Fruit fly (Drosophila melanogaster) whole organism, embryonic: ENCODE measurements around the gene trbd.

Experiments
- BEAF-32 ChIP-seq: fragments of 200-800 bp; sonication (Bioruptor generic); optimal IDR thresholded peaks from 3 replicates; lab custom pipeline; 2017; ENCODE audit warnings: missing biosample characterization, missing genetic modification characterization, mild to moderate bottlenecking, moderate library complexity, missing genetic modification reagents
- CG11695 ChIP-seq: fragments of 200-800 bp; sonication (Bioruptor generic); IDR thresholded peaks from 3 replicates; pipeline ENCODE4 v1.3.6; 2022; ENCODE audit warnings: missing biosample characterization, missing genetic modification characterization
- CG12299 ChIP-seq: fragments of 200-800 bp; sonication (Bioruptor generic); optimal IDR thresholded peaks from 2 replicates; lab custom pipeline; 2018; ENCODE audit warnings: missing biosample characterization, mild to moderate bottlenecking, missing genetic modification characterization
- CG12769 ChIP-seq: fragments of 200-800 bp; sonication (Bioruptor generic); optimal IDR thresholded peaks from 2 replicates; lab custom pipeline; 2019; ENCODE audit warnings: missing biosample characterization, mild to moderate bottlenecking, missing genetic modification characterization, moderate library complexity
- CG1529 ChIP-seq: fragments of 200-800 bp; sonication (Bioruptor generic); optimal IDR thresholded peaks from 3 replicates; lab custom pipeline; 2018; ENCODE audit warnings: missing biosample characterization, missing genetic modification characterization
- CG16815 ChIP-seq: fragments of 200-800 bp; sonication (Bioruptor generic); optimal IDR thresholded peaks from 3 replicates; lab custom pipeline; 2017; ENCODE audit warnings: missing biosample characterization, mild to moderate bottlenecking, missing genetic modification characterization
- CG17328 ChIP-seq: fragments of 200-800 bp; sonication (Bioruptor generic); IDR thresholded peaks from 2 replicates; pipeline ENCODE4 v1.3.6; 2022; ENCODE audit warnings: missing biosample characterization, missing genetic modification characterization
- CG17385 ChIP-seq: fragments of 200-800 bp; sonication (Bioruptor generic); optimal IDR thresholded peaks from 3 replicates; lab custom pipeline; 2018; ENCODE audit warnings: missing biosample characterization, mild to moderate bottlenecking, missing genetic modification characterization
- CG17829 ChIP-seq: fragments of 200-800 bp; optimal IDR thresholded peaks from 2 replicates; lab custom pipeline; 2019; ENCODE audit warnings: missing biosample characterization, mild to moderate bottlenecking, missing genetic modification characterization, moderate library complexity
- CG1792 ChIP-seq: fragments of 200-800 bp; sonication (Bioruptor generic); optimal IDR thresholded peaks from 2 replicates; lab custom pipeline; 2016; ENCODE audit warnings: missing biosample characterization, missing genetic modification characterization
- CG34422 ChIP-seq: fragments of 200-800 bp; sonication (Bioruptor generic); IDR thresholded peaks from 3 replicates; pipeline ENCODE4 v1.3.6; 2022; ENCODE audit warnings: missing biosample characterization, missing genetic modification characterization
- CG3995 ChIP-seq: fragments of 200-800 bp; sonication (Bioruptor generic); optimal IDR thresholded peaks from 3 replicates; lab custom pipeline; 2016; ENCODE audit warnings: missing biosample characterization, missing genetic modification characterization
- CG6791 ChIP-seq: fragments of 200-800 bp; sonication (Bioruptor generic); IDR thresholded peaks from 3 replicates; pipeline ENCODE4 v1.3.6; 2022; ENCODE audit warnings: missing biosample characterization, missing genetic modification characterization; ENCODE audit not compliant: partially characterized antibody
- CG8388 ChIP-seq: fragments of 200-800 bp; sonication (Bioruptor generic); optimal IDR thresholded peaks from 2 replicates; lab custom pipeline; 2019; ENCODE audit warnings: missing biosample characterization, mild to moderate bottlenecking, missing genetic modification characterization, moderate library complexity
- CG9437 ChIP-seq: fragments of 200-800 bp; sonication (Bioruptor generic); optimal IDR thresholded peaks from 2 replicates; lab custom pipeline; 2018; ENCODE audit warnings: missing biosample characterization, mild to moderate bottlenecking, missing genetic modification characterization
- CG9876 ChIP-seq: fragments of 200-800 bp; sonication (Bioruptor generic); optimal IDR thresholded peaks from 2 replicates; lab custom pipeline; 2016; ENCODE audit warnings: missing biosample characterization, missing genetic modification characterization
- CG9932 ChIP-seq: fragments of 200-800 bp; sonication (Bioruptor generic); IDR thresholded peaks from 2 replicates; pipeline ENCODE4 v1.3.6; 2022; ENCODE audit warnings: missing biosample characterization, missing genetic modification characterization
- E2f2 ChIP-seq: fragments of 200-800 bp; sonication (Bioruptor generic); IDR thresholded peaks from 2 replicates; pipeline ENCODE4 v1.3.6; 2022; ENCODE audit warnings: missing biosample characterization, missing genetic modification characterization
- Fer2 ChIP-seq: fragments of 200-800 bp; sonication (Bioruptor generic); optimal IDR thresholded peaks from 2 replicates; lab custom pipeline; 2018; ENCODE audit warnings: missing biosample characterization, mild to moderate bottlenecking, missing genetic modification characterization, moderate library complexity
- H15 ChIP-seq: fragments of 200-800 bp; sonication (Bioruptor generic); IDR thresholded peaks from 3 replicates; pipeline ENCODE4 v1.3.6; 2022; ENCODE audit warnings: missing biosample characterization, missing genetic modification characterization
- Hsf ChIP-seq: fragments of 200-800 bp; sonication (Bioruptor generic); optimal IDR thresholded peaks from 3 replicates; lab custom pipeline; 2016; ENCODE audit warnings: missing biosample characterization, missing genetic modification characterization
- Jarid2 ChIP-seq: fragments of 200-800 bp; sonication (Bioruptor generic); optimal IDR thresholded peaks from 3 replicates; lab custom pipeline; 2017; ENCODE audit warnings: mild to moderate bottlenecking, missing biosample characterization, missing genetic modification reagents, missing genetic modification characterization
- Med ChIP-seq: fragments of 200-800 bp; sonication (Bioruptor generic); peaks from one replicate; lab custom pipeline; 2016; ENCODE audit warnings: missing biosample characterization, missing genetic modification characterization, mild to moderate bottlenecking, inconsistent platforms, moderate library complexity
- Mes4 ChIP-seq: fragments of 200-800 bp; sonication (Bioruptor generic); optimal IDR thresholded peaks from 2 replicates; lab custom pipeline; 2016; ENCODE audit warnings: missing biosample characterization, missing genetic modification characterization
- Myb ChIP-seq: fragments of 200-800 bp; sonication (Bioruptor generic); optimal IDR thresholded peaks from 2 replicates; lab custom pipeline; 2016; ENCODE audit warnings: missing biosample characterization, missing genetic modification characterization
- NK7.1 ChIP-seq: fragments of 200-800 bp; sonication (Bioruptor generic); optimal IDR thresholded peaks from 3 replicates; lab custom pipeline; 2016; ENCODE audit warnings: missing biosample characterization, missing genetic modification characterization
- Spps ChIP-seq: fragments of 200-800 bp; sonication (Bioruptor generic); optimal IDR thresholded peaks from 2 replicates; lab custom pipeline; 2018; ENCODE audit warnings: missing biosample characterization, mild to moderate bottlenecking, missing genetic modification characterization
- al ChIP-seq: fragments of 200-800 bp; sonication (Bioruptor generic); IDR thresholded peaks from 2 replicates; pipeline ENCODE4 v1.3.6; 2022; ENCODE audit warnings: missing biosample characterization, missing genetic modification characterization
- ara ChIP-seq: fragments of 200-800 bp; sonication (Bioruptor generic); IDR thresholded peaks from 2 replicates; pipeline ENCODE4 v1.3.6; 2022; ENCODE audit warnings: missing biosample characterization, missing genetic modification characterization
- bcd ChIP-seq: fragments of 200-800 bp; sonication (Bioruptor generic); optimal IDR thresholded peaks from 2 replicates; lab custom pipeline; 2017; ENCODE audit warnings: missing biosample characterization, mild to moderate bottlenecking, missing genetic modification characterization
- bsh ChIP-seq, 2 experiments: fragments of 200-800 bp; sonication (Bioruptor generic); optimal IDR thresholded peaks; 2 replicates each; lab custom pipeline; 2017 to 2018; ENCODE audit warnings: mild to moderate bottlenecking in 2 of 2, missing biosample characterization in 2 of 2, missing genetic modification characterization in 2 of 2, moderate library complexity in 1 of 2
- cg ChIP-seq: fragments of 200-800 bp; sonication (Bioruptor generic); optimal IDR thresholded peaks from 3 replicates; lab custom pipeline; 2019; ENCODE audit warnings: missing biosample characterization, mild to moderate bottlenecking, missing genetic modification characterization, moderate library complexity
- dan ChIP-seq: fragments of 200-800 bp; sonication (Bioruptor generic); IDR thresholded peaks from 2 replicates; pipeline ENCODE4 v1.3.6; 2022; ENCODE audit warnings: missing biosample characterization, missing genetic modification characterization
- ems ChIP-seq: fragments of 200-800 bp; sonication (Bioruptor generic); optimal IDR thresholded peaks from 3 replicates; lab custom pipeline; 2016; ENCODE audit warnings: missing biosample characterization, missing genetic modification characterization
- grn ChIP-seq: fragments of 200-800 bp; sonication (Bioruptor generic); optimal IDR thresholded peaks from 3 replicates; lab custom pipeline; 2017; ENCODE audit warnings: missing biosample characterization, missing genetic modification characterization
- ham ChIP-seq: fragments of 200-800 bp; sonication (Bioruptor generic); IDR thresholded peaks from 2 replicates; pipeline ENCODE4 v1.3.6; 2022; ENCODE audit warnings: missing biosample characterization, missing genetic modification characterization
- jing ChIP-seq: fragments of 200-800 bp; sonication (Bioruptor generic); optimal IDR thresholded peaks from 2 replicates; lab custom pipeline; 2018; ENCODE audit warnings: missing biosample characterization, mild to moderate bottlenecking, missing genetic modification characterization
- kni ChIP-seq: fragments of 200-800 bp; sonication (Bioruptor generic); optimal IDR thresholded peaks from 3 replicates; lab custom pipeline; 2017; ENCODE audit warnings: mild to moderate bottlenecking, missing biosample characterization, missing genetic modification reagents, missing genetic modification characterization
- nau ChIP-seq: fragments of 200-800 bp; sonication (Bioruptor generic); optimal IDR thresholded peaks from 3 replicates; lab custom pipeline; 2017; ENCODE audit warnings: missing biosample characterization, mild to moderate bottlenecking, missing genetic modification characterization, missing genetic modification reagents
- oc ChIP-seq: fragments of 200-800 bp; sonication (Bioruptor generic); optimal IDR thresholded peaks from 2 replicates; lab custom pipeline; 2018; ENCODE audit warnings: missing biosample characterization, mild to moderate bottlenecking, missing genetic modification characterization, moderate library complexity
- onecut ChIP-seq: fragments of 200-800 bp; sonication (Bioruptor generic); IDR thresholded peaks from 2 replicates; pipeline ENCODE4 v1.3.6; 2022; ENCODE audit warnings: missing biosample characterization, missing genetic modification characterization
- pan ChIP-seq, 4 experiments: fragments of >200 bp in 3 of 4; fragments of 200-800 bp in 1 of 4; sonication (Bioruptor generic) in 1 of 4; optimal IDR thresholded peaks in 3 of 4; IDR thresholded peaks in 1 of 4; 2 replicates each; pipeline versions ENCODE4 v1.3.6 to Lab custom; 2017 to 2022; ENCODE audit warnings: missing biosample characterization in 2 of 4, missing genetic modification characterization in 2 of 4, mixed read lengths in 1 of 4
- pb ChIP-seq: fragments of 200-800 bp; sonication (Bioruptor generic); optimal IDR thresholded peaks from 3 replicates; lab custom pipeline; 2016; ENCODE audit warnings: missing biosample characterization, missing genetic modification characterization
- pho ChIP-seq: fragments of 200-800 bp; sonication (Bioruptor generic); optimal IDR thresholded peaks from 2 replicates; lab custom pipeline; 2016; ENCODE audit warnings: missing biosample characterization, missing genetic modification characterization
- sd ChIP-seq: fragments of 200-800 bp; sonication (Bioruptor generic); optimal IDR thresholded peaks from 3 replicates; lab custom pipeline; 2018; ENCODE audit warnings: missing biosample characterization, mild to moderate bottlenecking, missing genetic modification characterization, moderate library complexity
- sens ChIP-seq: fragments of 200-800 bp; sonication (Bioruptor generic); peaks from one replicate; lab custom pipeline; 2016; ENCODE audit warnings: missing biosample characterization, missing genetic modification characterization
- stc ChIP-seq: fragments of 200-800 bp; sonication (Bioruptor generic); IDR thresholded peaks from 2 replicates; pipeline ENCODE4 v1.3.6; 2022; ENCODE audit warnings: missing biosample characterization, missing genetic modification characterization
- tio ChIP-seq: fragments of 200-800 bp; sonication (Bioruptor generic); optimal IDR thresholded peaks from 2 replicates; lab custom pipeline; 2017; ENCODE audit warnings: missing biosample characterization, missing genetic modification characterization, inconsistent platforms
- unc-4 ChIP-seq: fragments of 200-800 bp; sonication (Bioruptor generic); IDR thresholded peaks from 2 replicates; pipeline ENCODE4 v1.3.6; 2022; ENCODE audit warnings: missing biosample characterization, missing genetic modification characterization; ENCODE audit not compliant: partially characterized antibody
- wek ChIP-seq: fragments of 200-800 bp; sonication (Bioruptor generic); optimal IDR thresholded peaks from 3 replicates; lab custom pipeline; 2018; ENCODE audit warnings: missing biosample characterization, mild to moderate bottlenecking, missing genetic modification characterization, moderate library complexity

Gene trbd

DNA sequence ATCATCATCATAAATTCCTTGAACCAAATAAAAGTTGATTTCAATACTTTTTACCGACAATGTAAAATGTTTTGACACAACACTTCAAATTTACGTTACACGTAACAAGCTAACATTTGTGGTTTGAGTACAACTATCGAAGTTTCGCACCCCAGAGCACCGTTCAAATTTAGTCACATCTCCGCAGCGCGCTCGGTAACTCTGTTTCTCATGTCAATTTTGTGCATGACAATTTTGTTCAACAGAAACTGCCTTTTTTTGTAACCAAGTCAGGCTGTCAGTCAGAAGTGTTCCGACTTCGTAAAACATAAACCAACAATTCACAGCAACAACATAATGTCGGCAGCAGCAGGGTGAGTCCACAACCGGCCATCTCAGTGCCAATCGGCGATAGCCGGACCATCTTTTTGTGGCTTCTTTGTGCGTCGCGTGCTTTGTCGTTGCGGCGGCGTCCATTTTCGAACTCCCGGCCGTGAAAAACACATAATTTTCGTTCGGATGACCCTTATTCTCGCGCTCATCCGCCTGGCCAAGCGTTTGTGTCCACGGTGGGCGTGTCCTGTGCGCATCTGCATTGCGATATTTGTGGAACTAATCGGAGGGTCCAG is 33.0 kb downstream of the trbd start, which contains the start of gene p23 (continued):
- no peak for TF ChIP-seq pb (GFP tag; lab: Kevin White, UChicago)
- TF ChIP-seq CG17829 (tag; lab: Kevin White, UChicago): peak; percentile 42
- TF ChIP-seq jing (GFP tag; lab: Kevin White, UChicago): no peak
- TF ChIP-seq Myb: peak; percentile 81
- TF ChIP-seq CG16815: no peak
- no peak for TF ChIP-seq CG1529
- peak; percentile 9 for TF ChIP-seq CG3995 (GFP tag; lab: Kevin White, UChicago)
- no peak for TF ChIP-seq ems
- TF ChIP-seq dan (GFP tag; lab: Robert Waterston, UW): no peak
- TF ChIP-seq kni (GFP tag; lab: Kevin White, UChicago): no peak
- peak; percentile 50; the same call in 1 of the 2 replicates for TF ChIP-seq E2f2 (GFP tag; lab: Robert Waterston, UW)
- TF ChIP-seq sd (tag; lab: Kevin White, UChicago): peak; percentile 82
- no peak for TF ChIP-seq cg (GFP tag; lab: Kevin White, UChicago)
- TF ChIP-seq NK7.1 (GFP tag; lab: Kevin White, UChicago): no peak
- TF ChIP-seq wek: no peak
- TF ChIP-seq onecut (GFP tag; lab: Robert Waterston, UW): no peak
- TF ChIP-seq ham: no peak
- TF ChIP-seq H15 (GFP tag; lab: Robert Waterston, UW): no peak
- 0 out of 2 replicates have a peak, but pooled peaks have one; percentile 27 for TF ChIP-seq unc-4 (GFP tag; lab: Robert Waterston, UW)
- TF ChIP-seq pho: peak; percentile 24
- TF ChIP-seq bsh (GFP tag; optimal IDR thresholded peaks at IDR 0.05; lab: Kevin White, UChicago): no peak
- TF ChIP-seq CG12769: no peak
- peak; percentile 32 for TF ChIP-seq CG9876
- no peak for TF ChIP-seq CG17328
- no peak; the same call in 1 of the 2 replicates for TF ChIP-seq CG9932 (GFP tag; lab: Robert Waterston, UW)
- peak; percentile 73; the same call in 1 of the 3 replicates for TF ChIP-seq CG34422 (GFP tag; lab: Robert Waterston, UW)
- no peak for TF ChIP-seq grn (GFP tag; lab: Kevin White, UChicago)
- TF ChIP-seq pan (optimal IDR thresholded peaks at IDR 0.05; lab: Kevin White, UChicago): no peak
- no peak for TF ChIP-seq pan (GFP tag; optimal IDR thresholded peaks at IDR 0.05 in 1 of 2, IDR thresholded peaks at IDR 0.05 in 1 of 2)
- no peak for TF ChIP-seq stc (GFP tag; lab: Robert Waterston, UW)
- no peak for TF ChIP-seq Mes4
- TF ChIP-seq ara (GFP tag; lab: Robert Waterston, UW): no peak
- TF ChIP-seq CG12299 (tag; lab: Kevin White, UChicago): no peak
- TF ChIP-seq Med (GFP tag; lab: Kevin White, UChicago): peak; percentile 83
- TF ChIP-seq sens: peak; percentile 62
- no peak for TF ChIP-seq tio (GFP tag; lab: Kevin White, UChicago)
- TF ChIP-seq CG17385 (GFP tag; lab: Kevin White, UChicago): no peak
- no peak for TF ChIP-seq CG8388 (GFP tag; lab: Kevin White, UChicago)
- TF ChIP-seq CG11695 (GFP tag; lab: Robert Waterston, UW): no peak
- TF ChIP-seq Jarid2 (GFP tag; lab: Kevin White, UChicago): no peak
- TF ChIP-seq Fer2: no peak
- TF ChIP-seq bcd (GFP tag; lab: Kevin White, UChicago): no peak
- TF ChIP-seq Spps (tag; lab: Kevin White, UChicago): no peak
- peak; percentile 58 for TF ChIP-seq CG9437 (GFP tag; lab: Kevin White, UChicago)
- TF ChIP-seq nau (GFP tag; lab: Kevin White, UChicago): no peak
- peak; percentile 51; the same call in 1 of the 3 replicates for TF ChIP-seq CG6791 (GFP tag; lab: Robert Waterston, UW)
- TF ChIP-seq CG1792 (GFP tag; lab: Kevin White, UChicago): no peak
- no peak for TF ChIP-seq oc (tag; lab: Kevin White, UChicago)
- TF ChIP-seq BEAF-32 (GFP tag; lab: Kevin White, UChicago): peak; percentile 57
- TF ChIP-seq Hsf (GFP tag; lab: Kevin White, UChicago): peak; percentile 9
- no peak for TF ChIP-seq al (GFP tag; lab: Robert Waterston, UW)
